Worm (Caenorhabditis elegans) whole organism, L2 larva: ENCODE results near the gene T28A11.25.

Experiments used
- C34F6.9 ChIP-seq: fragments of 150-350 bp; optimal IDR thresholded peaks from 2 replicates; lab custom pipeline; 2014; ENCODE audit warnings: missing biosample characterization, missing genetic modification characterization
- F13H6.1 ChIP-seq: sonication (generic microtip); optimal IDR thresholded peaks from 2 replicates; lab custom pipeline; 2016; ENCODE audit warnings: missing genetic modification characterization, missing compliant biosample characterization
- Y55F3AM.14 ChIP-seq: fragments of 200-800 bp; sonication (Bioruptor generic); optimal IDR thresholded peaks from 2 replicates; lab custom pipeline; 2018; ENCODE audit warnings: mild to moderate bottlenecking, missing genetic modification characterization, missing compliant biosample characterization
- ZK546.5 ChIP-seq: sonication (generic microtip); optimal IDR thresholded peaks from 2 replicates; lab custom pipeline; 2017; ENCODE audit warnings: missing biosample characterization, missing genetic modification characterization
- alr-1 ChIP-seq: fragments of 150-350 bp; optimal IDR thresholded peaks from 2 replicates; lab custom pipeline; 2014; ENCODE audit warnings: missing biosample characterization, missing genetic modification characterization
- aly-2 ChIP-seq: fragments of 150-350 bp; optimal IDR thresholded peaks from 2 replicates; lab custom pipeline; 2014; ENCODE audit warnings: missing biosample characterization, missing genetic modification characterization
- ceh-16 ChIP-seq: fragments of 150-350 bp; optimal IDR thresholded peaks from 2 replicates; lab custom pipeline; 2014; ENCODE audit warnings: missing biosample characterization, missing genetic modification characterization
- ceh-82 ChIP-seq: fragments of 150-350 bp; optimal IDR thresholded peaks from 2 replicates; lab custom pipeline; 2014; ENCODE audit warnings: missing biosample characterization, missing genetic modification characterization
- elt-1 ChIP-seq: fragments of 150-350 bp; optimal IDR thresholded peaks from 2 replicates; lab custom pipeline; 2014; ENCODE audit warnings: missing biosample characterization, missing genetic modification characterization
- fos-1 ChIP-seq: fragments of 150-350 bp; optimal IDR thresholded peaks from 2 replicates; lab custom pipeline; 2014; ENCODE audit warnings: missing biosample characterization, missing genetic modification characterization
- gmeb-1 ChIP-seq: fragments of 150-350 bp; optimal IDR thresholded peaks from 2 replicates; lab custom pipeline; 2014; ENCODE audit warnings: missing biosample characterization, missing genetic modification characterization
- lin-39 ChIP-seq: fragments of 150-350 bp; optimal IDR thresholded peaks from 2 replicates; lab custom pipeline; 2014; ENCODE audit warnings: missing biosample characterization, missing genetic modification reagents, missing genetic modification characterization
- lsy-2 ChIP-seq, 2 experiments: fragments of 150-350 bp in 1 of 2; sonication (generic microtip) in 1 of 2; optimal IDR thresholded peaks; 2 replicates each; lab custom pipeline; 2014 to 2017; ENCODE audit warnings: missing biosample characterization in 2 of 2, missing genetic modification characterization in 2 of 2
- mbf-1 ChIP-seq: sonication (generic microtip); optimal IDR thresholded peaks from 2 replicates; lab custom pipeline; 2017; ENCODE audit warnings: missing biosample characterization, missing genetic modification characterization
- nhr-10 ChIP-seq: sonication (generic microtip); optimal IDR thresholded peaks from 2 replicates; lab custom pipeline; 2017; ENCODE audit warnings: missing biosample characterization, missing genetic modification characterization
- nhr-11 ChIP-seq: fragments of 150-350 bp; optimal IDR thresholded peaks from 2 replicates; lab custom pipeline; 2014; ENCODE audit warnings: missing biosample characterization, missing genetic modification characterization
- nhr-12 ChIP-seq: fragments of 150-350 bp; optimal IDR thresholded peaks from 2 replicates; lab custom pipeline; 2014; ENCODE audit warnings: missing biosample characterization, missing genetic modification characterization
- nhr-129 ChIP-seq: fragments of 150-350 bp; optimal IDR thresholded peaks from 2 replicates; lab custom pipeline; 2014; ENCODE audit warnings: missing biosample characterization, missing genetic modification characterization
- nhr-21 ChIP-seq: fragments of 150-350 bp; optimal IDR thresholded peaks from 2 replicates; lab custom pipeline; 2014; ENCODE audit warnings: missing biosample characterization, missing genetic modification characterization
- nhr-23 ChIP-seq: fragments of 150-350 bp; optimal IDR thresholded peaks from 2 replicates; lab custom pipeline; 2014; ENCODE audit warnings: missing biosample characterization, missing genetic modification reagents, missing genetic modification characterization
- nhr-237 ChIP-seq: fragments of 150-350 bp; optimal IDR thresholded peaks from 2 replicates; lab custom pipeline; 2014; ENCODE audit warnings: missing biosample characterization, missing genetic modification characterization
- nhr-25 ChIP-seq: fragments of 150-350 bp; sonication (generic microtip); optimal IDR thresholded peaks from 3 replicates; lab custom pipeline; 2014; ENCODE audit warnings: missing biosample characterization, missing genetic modification characterization
- nhr-77 ChIP-seq: fragments of 150-350 bp; optimal IDR thresholded peaks from 2 replicates; lab custom pipeline; 2014; ENCODE audit warnings: missing biosample characterization, missing genetic modification characterization
- sem-4 ChIP-seq: fragments of 150-350 bp; optimal IDR thresholded peaks from 2 replicates; lab custom pipeline; 2014; ENCODE audit warnings: missing biosample characterization, missing genetic modification reagents, missing genetic modification characterization
- skn-1 ChIP-seq: sonication (generic microtip); optimal IDR thresholded peaks from 2 replicates; lab custom pipeline; 2017; ENCODE audit warnings: missing biosample characterization, missing genetic modification characterization
- sma-3 ChIP-seq: sonication (generic microtip); optimal IDR thresholded peaks from 2 replicates; lab custom pipeline; 2016; ENCODE audit warnings: missing genetic modification reagents, missing genetic modification characterization, missing compliant biosample characterization
- sma-9 ChIP-seq, 2 experiments: fragments of 150-350 bp in 1 of 2; sonication (generic microtip) in 1 of 2; optimal IDR thresholded peaks; 2 replicates each; lab custom pipeline; 2014 to 2016; ENCODE audit warnings: missing genetic modification characterization in 2 of 2, mild to moderate bottlenecking in 1 of 2, missing biosample characterization in 1 of 2, missing compliant biosample characterization in 1 of 2, missing genetic modification reagents in 1 of 2, moderate library complexity in 1 of 2
- snpc-4 ChIP-seq: fragments of 150-350 bp; optimal IDR thresholded peaks from 2 replicates; lab custom pipeline; 2014; ENCODE audit warnings: missing biosample characterization, missing genetic modification characterization
- unc-55 ChIP-seq: fragments of 150-350 bp; sonication (generic microtip); optimal IDR thresholded peaks from 3 replicates; lab custom pipeline; 2014; ENCODE audit warnings: missing biosample characterization, missing genetic modification reagents, missing genetic modification characterization
- unc-62 ChIP-seq: fragments of 150-350 bp; optimal IDR thresholded peaks from 2 replicates; lab custom pipeline; 2014; ENCODE audit warnings: missing biosample characterization, missing genetic modification reagents, missing genetic modification characterization
- zag-1 ChIP-seq: fragments of 150-350 bp; optimal IDR thresholded peaks from 2 replicates; lab custom pipeline; 2014; ENCODE audit warnings: missing biosample characterization, missing genetic modification characterization
- ztf-11 ChIP-seq: sonication (generic microtip); optimal IDR thresholded peaks from 2 replicates; lab custom pipeline; 2017; ENCODE audit warnings: missing biosample characterization, missing genetic modification characterization

The T28A11.25 gene

DNA sequence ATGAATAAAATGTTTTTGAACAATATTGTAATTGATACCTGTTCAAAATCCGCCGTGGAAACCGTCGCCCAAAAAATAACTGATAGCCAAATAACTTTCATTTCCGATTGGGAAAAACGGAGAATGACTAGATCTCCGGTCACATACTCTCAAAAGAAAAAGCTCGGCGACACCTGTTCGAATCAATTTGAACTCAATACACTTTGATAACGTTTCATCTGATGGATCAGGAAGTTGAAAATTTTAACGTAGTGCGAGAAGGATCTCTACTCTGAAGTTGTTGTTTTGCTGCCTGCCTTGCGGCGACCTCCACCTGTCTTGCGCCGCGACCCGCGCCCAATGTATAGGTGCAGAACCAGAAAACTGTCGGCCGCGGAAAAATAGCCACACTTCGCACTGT is 8.5 kb upstream of the T28A11.25 start, which contains the start of gene T28A11.20:
Gene T28A11.20 (minus strand): TSS at position 101 of the 400 bp plus-strand sequence.
- TF ChIP-seq nhr-25 (tag; lab: Kevin White, UChicago) (no peak), gmeb-1 (tag; lab: Kevin White, UChicago) (no peak), F13H6.1 (tag; lab: Kevin White, UChicago) (no peak), ztf-11 (no peak), ceh-82 (tag; lab: Kevin White, UChicago) (no peak), skn-1 (tag; lab: Kevin White, UChicago) (no peak), nhr-23 (no peak), sem-4 (tag; lab: Kevin White, UChicago) (no peak), sma-9 (GFP tag; optimal IDR thresholded peaks at IDR 0.05; lab: Kevin White, UChicago) (no peak), sma-9 (tag; optimal IDR thresholded peaks at IDR 0.05; lab: Kevin White, UChicago) (no peak), mbf-1 (tag; lab: Kevin White, UChicago) (no peak), ZK546.5 (no peak), snpc-4 (tag; lab: Kevin White, UChicago) (no peak), sma-3 (GFP tag; lab: Kevin White, UChicago) (no peak), nhr-12 (tag; lab: Kevin White, UChicago) (no peak)

DNA sequence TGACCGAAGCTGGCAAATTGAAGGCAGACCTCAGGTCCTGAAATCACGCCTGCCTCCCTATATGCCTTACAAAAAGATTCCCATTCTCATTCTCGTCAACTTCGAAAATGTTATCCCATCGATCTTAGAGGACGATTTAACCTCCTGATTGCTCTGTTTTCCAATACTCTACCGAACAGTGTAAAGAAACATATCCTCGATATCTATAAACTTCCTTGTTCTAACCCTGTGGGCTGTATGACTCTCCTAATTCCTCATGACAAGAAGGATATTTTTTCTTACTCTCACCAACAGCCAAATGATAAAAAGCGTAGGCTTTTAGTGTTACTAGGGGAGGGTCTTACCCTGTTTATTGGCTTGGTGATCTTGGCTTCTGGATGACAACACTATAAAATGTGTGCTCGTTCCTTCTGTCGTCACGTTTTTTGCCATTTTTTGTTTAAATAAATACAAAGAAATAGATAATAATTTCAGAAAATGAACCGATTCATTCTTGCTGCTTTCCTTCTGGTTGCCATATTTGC is 8.0 kb upstream of the T28A11.25 start, which contains the start of gene T28A11.4:
Gene T28A11.4 (plus strand): TSS at position 474 of the 524 bp plus-strand sequence.
- TF ChIP-seq ceh-16 (tag; lab: Kevin White, UChicago) (no peak), nhr-129 (tag; lab: Kevin White, UChicago) (no peak), nhr-77 (tag; lab: Kevin White, UChicago) (no peak), unc-62 (GFP tag; lab: Kevin White, UChicago) (no peak), lin-39 (tag; lab: Kevin White, UChicago) (no peak), nhr-10 (tag; lab: Kevin White, UChicago) (no peak), zag-1 (tag; lab: Kevin White, UChicago) (no peak), nhr-11 (no peak), nhr-237 (tag; lab: Kevin White, UChicago) (no peak), unc-55 (GFP tag; lab: Kevin White, UChicago) (no peak), aly-2 (tag; lab: Kevin White, UChicago) (no peak), mbf-1 (tag; lab: Kevin White, UChicago) (no peak), nhr-21 (no peak), fos-1 (tag; lab: Kevin White, UChicago) (no peak), sma-9 (GFP tag; optimal IDR thresholded peaks at IDR 0.05; lab: Kevin White, UChicago) (no peak), sma-9 (tag; optimal IDR thresholded peaks at IDR 0.05; lab: Kevin White, UChicago) (no peak), Y55F3AM.14 (GFP tag; lab: Kevin White, UChicago) (no peak), elt-1 (tag; lab: Kevin White, UChicago) (no peak), alr-1 (tag; lab: Kevin White, UChicago) (no peak), ztf-11 (no peak)

DNA sequence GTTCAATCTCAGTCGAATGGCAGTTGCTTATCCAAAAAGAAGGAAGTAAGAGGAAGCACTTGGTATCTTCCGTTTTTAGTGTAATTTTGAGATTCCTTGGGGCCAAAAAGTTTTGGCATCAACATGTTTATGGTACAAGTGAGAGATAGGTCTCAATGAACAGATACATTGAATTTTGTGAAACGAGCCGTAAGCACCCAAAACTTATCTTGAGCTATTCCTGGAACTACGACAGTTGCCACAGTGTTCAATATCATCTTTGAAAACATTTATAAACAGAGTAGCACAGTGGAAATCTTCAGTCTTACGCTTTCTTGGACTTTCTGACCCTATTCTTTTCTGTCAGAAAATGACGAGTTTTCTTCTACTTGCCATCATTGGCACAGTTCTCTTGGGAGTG is 6.6 kb upstream of the T28A11.25 start, which contains the start of gene T28A11.3:
Gene T28A11.3 (plus strand): TSS at position 301 of the 400 bp plus-strand sequence.
- no peak for TF ChIP-seq sma-9 (GFP tag; optimal IDR thresholded peaks at IDR 0.05; lab: Kevin White, UChicago)
- no peak for TF ChIP-seq sma-9 (tag; optimal IDR thresholded peaks at IDR 0.05; lab: Kevin White, UChicago)

DNA sequence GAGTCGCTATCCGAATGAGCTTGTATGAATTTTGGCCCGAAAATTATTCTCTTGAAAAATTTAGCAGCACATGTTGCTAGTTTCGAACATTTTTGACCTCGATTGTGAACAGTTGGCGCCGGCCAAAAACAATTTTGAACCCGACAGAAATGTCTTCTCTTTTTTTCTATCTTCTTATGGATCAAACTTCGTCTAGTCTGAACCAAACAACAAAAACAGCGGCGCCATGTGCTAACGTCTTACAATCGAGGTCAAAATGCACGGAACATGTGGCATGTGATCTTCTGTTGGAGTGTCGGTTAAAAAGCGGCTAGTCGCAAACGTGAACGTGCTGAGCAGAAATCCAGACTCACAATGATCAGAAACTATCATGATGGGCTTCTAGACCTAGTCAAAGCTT is 5.4 kb upstream of the T28A11.25 start:
- TF ChIP-seq sem-4 (tag; lab: Kevin White, UChicago) (peak; percentile 4), sma-9 (GFP tag; optimal IDR thresholded peaks at IDR 0.05; lab: Kevin White, UChicago) (peak; percentile 92), sma-9 (tag; optimal IDR thresholded peaks at IDR 0.05; lab: Kevin White, UChicago) (no peak), aly-2 (tag; lab: Kevin White, UChicago) (no peak), F13H6.1 (tag; lab: Kevin White, UChicago) (peak; percentile 80)

DNA sequence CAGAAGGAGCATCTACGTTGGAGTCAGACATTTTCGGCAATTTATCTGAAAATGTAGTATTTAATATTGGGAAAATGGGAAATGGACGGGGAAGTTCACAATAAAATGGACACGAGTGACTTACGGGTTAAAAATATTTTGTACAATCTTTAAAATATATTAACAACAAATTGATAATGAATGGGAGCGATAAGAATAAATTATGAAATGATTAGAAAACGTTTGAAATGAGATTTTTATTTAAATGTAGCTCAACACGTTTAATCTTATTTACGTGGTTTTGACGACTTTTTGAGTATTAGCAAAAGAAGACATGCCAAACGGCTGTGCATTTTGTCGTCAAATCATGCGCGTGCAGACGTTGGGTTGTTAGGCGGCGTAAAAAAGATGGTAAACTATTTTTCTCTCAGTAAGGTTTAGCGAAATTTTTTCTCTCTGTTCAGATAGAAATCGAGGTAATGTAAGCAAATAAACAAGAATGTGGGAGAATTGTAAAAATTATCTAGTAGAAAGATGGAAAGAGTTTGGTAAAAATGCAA is 3.5 kb upstream of the T28A11.25 start, which contains the start of gene fbxa-64:
Gene fbxa-64 (minus strand): TSS at position 51 of the 539 bp plus-strand sequence.
- TF ChIP-seq lsy-2 (tag; optimal IDR thresholded peaks at IDR 0.05; lab: Kevin White, UChicago) (peak in 1 of 2 experiments; percentile 18), C34F6.9 (tag; lab: Kevin White, UChicago) (peak; percentile 9), ztf-11 (no peak)
